Fruit fly (Drosophila melanogaster) whole organism, embryonic: Measurements from ENCODE around the gene CG5157.

ENCODE experiments used
- CG1832 ChIP-seq: fragments of 200-800 bp; sonication (Bioruptor generic); optimal IDR thresholded peaks from 2 replicates; lab custom pipeline; 2017; ENCODE audit warnings: missing biosample characterization, mild to moderate bottlenecking, missing genetic modification characterization, inconsistent platforms
- CG6813 ChIP-seq: fragments of 200-800 bp; sonication (Bioruptor generic); optimal IDR thresholded peaks from 2 replicates; lab custom pipeline; 2017; ENCODE audit warnings: missing biosample characterization, missing genetic modification characterization, mild to moderate bottlenecking, moderate library complexity, missing genetic modification reagents
- Hr39 ChIP-seq: fragments of >200 bp; optimal IDR thresholded peaks from 2 replicates; lab custom pipeline; 2017
- Pdp1 ChIP-seq, 2 experiments: fragments of 200-800 bp; sonication (Bioruptor generic); optimal IDR thresholded peaks; 3 replicates each; lab custom pipeline; 2016; ENCODE audit warnings: missing biosample characterization in 2 of 2, missing genetic modification characterization in 2 of 2, mild to moderate bottlenecking in 1 of 2, moderate library complexity in 1 of 2
- pan ChIP-seq, 4 experiments: fragments of >200 bp in 3 of 4; fragments of 200-800 bp in 1 of 4; sonication (Bioruptor generic) in 1 of 4; optimal IDR thresholded peaks in 3 of 4; IDR thresholded peaks in 1 of 4; 2 replicates each; pipeline versions ENCODE4 v1.3.6 to Lab custom; 2017 to 2022; ENCODE audit warnings: missing biosample characterization in 2 of 4, missing genetic modification characterization in 2 of 4, mixed read lengths in 1 of 4
- tup ChIP-seq: fragments of 200-800 bp; sonication (Bioruptor generic); optimal IDR thresholded peaks from 2 replicates; lab custom pipeline; 2016; ENCODE audit warnings: missing biosample characterization, mild to moderate bottlenecking, missing genetic modification characterization, moderate library complexity

DNA sequence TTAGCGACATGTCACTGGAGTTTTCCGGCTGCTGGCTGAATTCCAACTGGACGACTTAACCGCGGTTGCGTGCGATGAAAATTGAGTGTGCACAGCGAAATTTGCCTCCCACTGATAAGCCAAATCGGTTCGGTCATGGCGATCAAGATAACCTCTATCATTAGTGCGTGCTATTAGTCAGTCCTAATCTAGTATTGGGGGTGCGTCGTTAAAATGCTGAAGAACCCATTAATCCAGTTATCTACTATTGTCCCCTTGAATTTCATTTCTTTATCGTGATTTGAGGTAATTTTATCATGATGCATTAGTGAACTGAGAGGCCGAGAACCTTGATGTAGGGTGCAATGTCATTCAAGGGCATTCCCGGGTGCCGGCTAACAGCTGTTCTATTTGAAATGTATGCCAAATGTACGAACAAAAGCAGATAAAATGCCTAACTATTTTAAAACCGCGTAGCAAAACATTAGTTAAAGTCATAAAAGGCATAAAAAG lies 9.2 kb downstream of the CG5157 start, which contains the start of gene Pgm1:
- TF ChIP-seq pan (optimal IDR thresholded peaks at IDR 0.05; lab: Kevin White, UChicago) (no peak), pan (GFP tag; optimal IDR thresholded peaks at IDR 0.05 in 1 of 2, IDR thresholded peaks at IDR 0.05 in 1 of 2) (peak in 1 of 2 experiments; percentile 85), tup (GFP tag; lab: Kevin White, UChicago) (peak; percentile 74), Hr39 (no peak), CG1832 (GFP tag; lab: Kevin White, UChicago) (no peak), CG6813 (GFP tag; lab: Kevin White, UChicago) (peak; percentile 77), Pdp1 (GFP tag; optimal IDR thresholded peaks at IDR 0.05; lab: Kevin White, UChicago) (peak; percentile 85 to 87)
